Worm (Caenorhabditis elegans) whole organism, mixed stage, embryonic: ENCODE data around the gene hpo-28.

Experiments
- ceh-43 ChIP-seq: fragments of 200-800 bp; sonication (Bioruptor generic); optimal IDR thresholded peaks from 2 replicates; lab custom pipeline; 2018; ENCODE audit warnings: mild to moderate bottlenecking, missing genetic modification characterization, moderate library complexity, missing compliant biosample characterization
- ces-1 ChIP-seq: fragments of 150-350 bp; optimal IDR thresholded peaks from 2 replicates; lab custom pipeline; 2014; ENCODE audit warnings: missing biosample characterization, missing genetic modification reagents, missing genetic modification characterization
- cnd-1 ChIP-seq: fragments of 200-800 bp; sonication (Bioruptor generic); optimal IDR thresholded peaks from 2 replicates; lab custom pipeline; 2018; ENCODE audit warnings: mild to moderate bottlenecking, missing genetic modification characterization, missing compliant biosample characterization
- elt-1 ChIP-seq: sonication (generic microtip); optimal IDR thresholded peaks from 2 replicates; lab custom pipeline; 2017; ENCODE audit warnings: missing genetic modification characterization, mild to moderate bottlenecking, missing compliant biosample characterization, antibody characterized with exemption, moderate library complexity, borderline replicate concordance; ENCODE audit not compliant: insufficient read depth
- lin-13 ChIP-seq: fragments of 150-350 bp; optimal IDR thresholded peaks from 2 replicates; lab custom pipeline; 2014; ENCODE audit warnings: missing biosample characterization, missing genetic modification characterization
- mep-1 ChIP-seq: fragments of 150-350 bp; optimal IDR thresholded peaks from 2 replicates; lab custom pipeline; 2017; ENCODE audit warnings: missing biosample characterization, missing genetic modification reagents, missing genetic modification characterization, inconsistent platforms
- nhr-237 ChIP-seq: fragments of 150-350 bp; optimal IDR thresholded peaks from 2 replicates; lab custom pipeline; 2014; ENCODE audit warnings: missing biosample characterization, missing genetic modification characterization
- pha-4 ChIP-seq: fragments of 150-350 bp; optimal IDR thresholded peaks from 2 replicates; lab custom pipeline; 2018; ENCODE audit warnings: missing biosample characterization, missing genetic modification reagents, missing genetic modification characterization
- ztf-11 ChIP-seq: fragments of 150-350 bp; optimal IDR thresholded peaks from 2 replicates; lab custom pipeline; 2014; ENCODE audit warnings: missing biosample characterization, missing genetic modification characterization

DNA sequence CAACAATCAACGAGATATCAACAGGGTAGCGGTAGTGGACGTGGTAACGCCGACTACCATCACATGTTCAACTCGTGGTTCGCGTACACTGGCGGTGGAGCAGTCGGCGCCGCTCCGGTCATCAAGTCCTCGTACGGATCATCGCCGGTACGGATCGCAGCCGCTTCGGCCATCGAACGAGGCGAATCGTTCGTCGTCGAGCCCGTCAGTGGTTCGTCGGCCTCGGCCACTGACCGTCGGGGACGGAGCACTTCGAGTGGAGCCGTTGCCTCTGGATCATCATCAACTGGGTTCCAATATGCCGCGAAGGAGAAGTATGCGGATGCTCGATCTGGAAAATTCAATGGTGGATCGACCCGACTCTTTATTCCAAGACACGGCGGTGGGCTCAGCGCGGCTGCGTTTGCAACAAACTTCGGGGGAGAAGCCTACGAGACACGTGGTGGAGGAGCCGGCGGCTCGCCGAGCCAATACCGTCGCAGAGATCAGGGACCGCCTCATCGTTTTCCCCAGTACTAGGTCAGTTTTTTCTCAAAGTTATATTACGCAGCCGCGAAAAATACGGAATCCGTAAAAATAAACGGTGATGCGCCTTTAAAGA lies 33.6 kb downstream of the hpo-28 start:
- TF ChIP-seq ztf-11 (tag; lab: Kevin White, UChicago), result no peak
- TF ChIP-seq pha-4, result no peak
- TF ChIP-seq nhr-237 (tag; lab: Kevin White, UChicago), result no peak
- TF ChIP-seq ces-1 (GFP tag; lab: Kevin White, UChicago), result no peak
- no peak for TF ChIP-seq mep-1 (tag; lab: Kevin White, UChicago)
- TF ChIP-seq cnd-1 (tag; lab: Kevin White, UChicago), result no peak
- no peak for TF ChIP-seq ceh-43 (GFP tag; lab: Kevin White, UChicago)
- TF ChIP-seq lin-13, result no peak
- no peak for TF ChIP-seq elt-1 (tag; lab: Kevin White, UChicago)
